Fruit fly (Drosophila melanogaster) whole organism, embryonic: Measurements from ENCODE around the gene Ptp99A.

Experiments used
- CG11696 ChIP-seq: fragments of 200-800 bp; sonication (Bioruptor generic); IDR thresholded peaks from 2 replicates; pipeline ENCODE4 v1.3.6; 2022; ENCODE audit warnings: missing biosample characterization, missing genetic modification characterization
- CG18262 ChIP-seq: fragments of 200-800 bp; optimal IDR thresholded peaks from 3 replicates; lab custom pipeline; 2019; ENCODE audit warnings: missing biosample characterization, mild to moderate bottlenecking, missing genetic modification characterization, moderate library complexity
- CG30403 ChIP-seq: fragments of 200-800 bp; sonication (Bioruptor generic); optimal IDR thresholded peaks from 3 replicates; lab custom pipeline; 2016; ENCODE audit warnings: missing biosample characterization, missing genetic modification characterization
- CG7963 ChIP-seq: fragments of 200-800 bp; sonication (Bioruptor generic); IDR thresholded peaks from 3 replicates; pipeline ENCODE4 v1.3.6; 2022; ENCODE audit warnings: missing biosample characterization, missing genetic modification characterization; ENCODE audit not compliant: partially characterized antibody
- Dfd ChIP-seq, 2 experiments: fragments of >200 bp; optimal IDR thresholded peaks; 2 replicates each; lab custom pipeline; 2017; ENCODE audit warnings: missing biosample characterization in 2 of 2, missing genetic modification characterization in 2 of 2
- E2f1 ChIP-seq: fragments of 200-800 bp; sonication (Bioruptor generic); IDR thresholded peaks from 2 replicates; pipeline ENCODE4 v1.3.6; 2022; ENCODE audit warnings: missing biosample characterization, missing genetic modification characterization
- Nf-YB ChIP-seq: fragments of 200-800 bp; sonication (Bioruptor generic); optimal IDR thresholded peaks from 3 replicates; lab custom pipeline; 2019; ENCODE audit warnings: missing biosample characterization, mild to moderate bottlenecking, missing genetic modification characterization, moderate library complexity
- Nf-YC ChIP-seq: fragments of 200-800 bp; optimal IDR thresholded peaks from 3 replicates; lab custom pipeline; 2019; ENCODE audit warnings: missing biosample characterization, mild to moderate bottlenecking, missing genetic modification characterization, moderate library complexity
- bigmax ChIP-seq: fragments of 200-800 bp; sonication (Bioruptor generic); optimal IDR thresholded peaks from 2 replicates; lab custom pipeline; 2018; ENCODE audit warnings: missing biosample characterization, mild to moderate bottlenecking, missing genetic modification characterization
- dan ChIP-seq: fragments of 200-800 bp; sonication (Bioruptor generic); IDR thresholded peaks from 2 replicates; pipeline ENCODE4 v1.3.6; 2022; ENCODE audit warnings: missing biosample characterization, missing genetic modification characterization
- emc ChIP-seq: fragments of 200-800 bp; sonication (Bioruptor generic); optimal IDR thresholded peaks from 2 replicates; lab custom pipeline; 2016; ENCODE audit warnings: missing biosample characterization, missing genetic modification characterization
- lola ChIP-seq, 3 experiments: fragments of >200 bp in 2 of 3; fragments of 200-800 bp in 1 of 3; sonication (Bioruptor generic) in 1 of 3; optimal IDR thresholded peaks; 2 replicates each; lab custom pipeline; 2017 to 2019; ENCODE audit warnings: missing biosample characterization in 3 of 3, missing genetic modification characterization in 3 of 3, mild to moderate bottlenecking in 1 of 3, moderate library complexity in 1 of 3
- luna ChIP-seq: fragments of 200-800 bp; sonication (Bioruptor generic); optimal IDR thresholded peaks from 2 replicates; lab custom pipeline; 2016; ENCODE audit warnings: missing biosample characterization, missing genetic modification characterization
- tio ChIP-seq: fragments of 200-800 bp; sonication (Bioruptor generic); optimal IDR thresholded peaks from 2 replicates; lab custom pipeline; 2017; ENCODE audit warnings: missing biosample characterization, missing genetic modification characterization, inconsistent platforms

The Ptp99A gene

DNA sequence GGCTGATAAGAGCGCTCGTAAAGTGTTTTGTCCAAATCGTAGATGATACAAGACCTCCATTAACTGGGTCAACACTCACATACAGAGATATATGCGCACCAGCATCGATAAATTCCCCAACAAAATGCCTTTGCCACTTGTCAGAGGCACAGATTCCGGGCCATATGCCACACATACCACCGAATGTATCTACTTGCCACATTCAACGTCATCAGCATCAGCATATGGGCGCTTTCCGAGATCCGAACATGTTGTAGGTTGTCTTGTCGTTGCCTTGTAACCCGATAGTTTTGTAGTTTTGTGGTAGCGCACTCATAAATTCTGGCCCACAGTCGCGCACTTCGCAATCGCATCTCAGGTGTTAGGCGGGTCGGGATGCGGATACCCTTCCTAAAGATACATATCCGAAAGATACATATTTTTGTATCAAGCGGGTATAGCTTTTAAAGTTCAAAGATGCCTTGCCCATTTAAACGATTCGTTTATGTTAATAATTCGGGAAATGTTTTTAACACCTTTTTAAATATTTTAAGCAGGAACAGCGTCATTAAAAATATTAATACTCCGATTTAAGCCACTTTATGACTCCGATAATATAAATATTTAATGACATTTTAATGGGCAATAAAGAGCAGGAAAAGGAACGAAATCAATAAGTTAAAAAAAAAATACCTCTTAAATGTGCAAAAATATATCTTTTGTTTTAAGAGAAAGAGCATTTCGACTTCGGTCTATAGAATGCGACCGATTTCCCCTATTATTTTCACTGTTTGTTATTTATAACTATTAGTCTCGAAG lies 146.7 kb downstream of the Ptp99A start (continued):
- peak; percentile 47 for TF ChIP-seq CG18262 (tag; lab: Kevin White, UChicago)
- peak; percentile 33 for TF ChIP-seq CG30403 (GFP tag; lab: Kevin White, UChicago)
- peak in 1 of 3 experiments; percentile 20 for TF ChIP-seq lola (GFP tag; optimal IDR thresholded peaks at IDR 0.05; lab: Kevin White, UChicago)

DNA sequence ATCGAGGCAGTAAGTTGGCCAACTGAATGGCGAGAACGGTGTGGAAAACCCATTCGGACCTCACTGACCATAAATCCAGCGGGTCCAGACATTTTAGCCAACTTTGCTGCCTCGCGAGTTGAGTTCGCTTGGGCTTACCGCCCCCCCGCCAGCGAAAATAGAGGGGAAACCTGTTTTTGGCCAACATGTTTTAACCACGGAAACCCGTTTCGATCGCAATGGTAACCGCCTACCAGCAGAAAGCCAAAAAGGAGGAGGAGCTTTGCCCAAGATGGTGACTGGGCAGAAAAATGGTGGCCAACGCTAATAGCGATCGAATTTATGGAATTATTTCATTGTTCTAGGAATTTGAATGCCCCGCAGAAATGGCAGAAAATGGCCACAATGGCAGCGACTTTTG lies 149.1 kb downstream of the Ptp99A start:
- TF ChIP-seq Nf-YC (tag; lab: Kevin White, UChicago) (peak; percentile 81), bigmax (GFP tag; lab: Kevin White, UChicago) (no peak), Nf-YB (GFP tag; lab: Kevin White, UChicago) (peak; percentile 67), emc (GFP tag; lab: Kevin White, UChicago) (no peak), dan (GFP tag; lab: Robert Waterston, UW) (no peak), tio (no peak), E2f1 (GFP tag; lab: Robert Waterston, UW) (no peak), luna (GFP tag; lab: Kevin White, UChicago) (no peak), CG7963 (GFP tag; lab: Robert Waterston, UW) (no peak), CG11696 (no peak), Dfd (GFP tag; optimal IDR thresholded peaks at IDR 0.05; lab: Kevin White, UChicago) (no peak)
- TF ChIP-seq, all 482 proteins: peak for 2
